Worm (Caenorhabditis elegans) whole organism, L4/young adult: Measurements from ENCODE around the gene Y51H7C.9.

Source experiments
- dao-5 ChIP-seq: sonication (generic microtip); optimal IDR thresholded peaks from 2 replicates; lab custom pipeline; 2016; ENCODE audit warnings: missing genotype, missing genetic modification characterization, moderate library complexity, missing compliant biosample characterization
- him-1 ChIP-seq: sonication (generic microtip); optimal IDR thresholded peaks from 2 replicates; lab custom pipeline; 2016; ENCODE audit warnings: missing genotype, missing genetic modification reagents, missing genetic modification characterization, missing compliant biosample characterization

DNA sequence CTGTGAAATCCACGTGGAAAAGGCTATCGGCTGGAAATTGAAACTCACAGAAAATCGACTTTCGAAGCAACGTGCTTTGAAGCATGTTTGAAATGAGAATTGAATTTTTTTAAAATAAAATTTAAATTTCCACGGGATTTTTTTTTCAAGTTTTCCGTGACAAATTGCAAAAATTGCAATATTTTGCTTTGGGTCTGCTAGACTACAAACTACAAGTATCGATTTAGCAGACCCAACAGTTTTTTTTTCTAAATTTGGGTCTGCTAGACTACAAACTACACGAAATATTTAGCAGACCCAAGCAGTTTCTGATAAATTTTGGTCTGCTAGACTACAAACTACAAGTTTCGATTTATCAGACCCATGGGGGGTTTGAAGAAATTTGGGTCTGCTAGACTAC, at the start of gene Y51H7C.9:
- TF ChIP-seq him-1 (tag; lab: Kevin White, UChicago) (no peak), dao-5 (tag; lab: Kevin White, UChicago) (no peak)
